Worm (Caenorhabditis elegans) whole organism, young adult: ENCODE results near the gene nac-1.

Source experiments
- B0035.1 ChIP-seq: sonication (generic microtip); optimal IDR thresholded peaks from 2 replicates; lab custom pipeline; 2016; ENCODE audit warnings: missing genetic modification characterization, mild to moderate bottlenecking, missing compliant biosample characterization, missing genotype, missing genetic modification reagents
- T07F8.4 ChIP-seq: sonication (generic microtip); optimal IDR thresholded peaks from 2 replicates; lab custom pipeline; 2016; ENCODE audit warnings: mild to moderate bottlenecking, missing genetic modification characterization, moderate library complexity, missing compliant biosample characterization
- Y53F4B.3 ChIP-seq: fragments of 200-800 bp; sonication (Bioruptor generic); IDR thresholded peaks from 2 replicates; pipeline ENCODE4 v1.3.6; 2022; ENCODE audit warnings: missing genetic modification reagents, missing genetic modification characterization, missing compliant biosample characterization
- Y56A3A.18 ChIP-seq: fragments of 200-800 bp; sonication (Bioruptor generic); IDR thresholded peaks from 2 replicates; pipeline ENCODE4 v1.3.6; 2022; ENCODE audit warnings: missing genetic modification reagents, missing genetic modification characterization, missing compliant biosample characterization
- ZK185.1 ChIP-seq: sonication (generic microtip); optimal IDR thresholded peaks from 2 replicates; lab custom pipeline; 2016; ENCODE audit warnings: mild to moderate bottlenecking, missing genetic modification characterization, missing compliant biosample characterization; ENCODE audit not compliant: poor library complexity, severe bottlenecking
- ama-1 ChIP-seq, 3 experiments: fragments of 150-350 bp in 1 of 3; sonication (generic microtip) in 2 of 3; optimal IDR thresholded peaks; 2 replicates each; lab custom pipeline; 2014 to 2018; ENCODE audit warnings: missing biosample characterization in 2 of 3, missing genetic modification characterization in 2 of 3, missing genetic modification reagents in 2 of 3
- ceh-40 ChIP-seq: fragments of 200-800 bp; sonication (Bioruptor generic); IDR thresholded peaks from 2 replicates; pipeline ENCODE4 v1.3.6; 2022; ENCODE audit warnings: missing genetic modification characterization, missing compliant biosample characterization
- ceh-58 ChIP-seq: fragments of 200-800 bp; sonication (Bioruptor generic); IDR thresholded peaks from 2 replicates; pipeline ENCODE4 v1.3.6; 2022; ENCODE audit warnings: missing genetic modification characterization, missing compliant biosample characterization
- ceh-79 ChIP-seq: sonication (generic microtip); optimal IDR thresholded peaks from 2 replicates; lab custom pipeline; 2017; ENCODE audit warnings: mild to moderate bottlenecking, missing genetic modification characterization, missing compliant biosample characterization
- chd-7 ChIP-seq: sonication (generic microtip); optimal IDR thresholded peaks from 2 replicates; lab custom pipeline; 2016; ENCODE audit warnings: mild to moderate bottlenecking, missing genetic modification characterization, moderate library complexity, missing compliant biosample characterization
- dox-1 ChIP-seq: fragments of 200-800 bp; sonication (Bioruptor generic); IDR thresholded peaks from 2 replicates; pipeline ENCODE4 v1.3.6; 2022; ENCODE audit warnings: missing genetic modification reagents, missing genetic modification characterization, missing compliant biosample characterization
- dpl-1 ChIP-seq: fragments of 150-350 bp; optimal IDR thresholded peaks from 2 replicates; lab custom pipeline; 2014; ENCODE audit warnings: missing biosample characterization, missing genetic modification reagents, missing genetic modification characterization
- efl-1 ChIP-seq: fragments of 150-350 bp; optimal IDR thresholded peaks from 2 replicates; lab custom pipeline; 2014; ENCODE audit warnings: missing biosample characterization, missing genetic modification reagents, missing genetic modification characterization
- egrh-3 ChIP-seq: fragments of 200-800 bp; sonication (Bioruptor generic); IDR thresholded peaks from 2 replicates; pipeline ENCODE4 v1.3.6; 2022; ENCODE audit warnings: missing genetic modification reagents, missing genetic modification characterization, missing compliant biosample characterization
- ets-4 ChIP-seq: fragments of 200-800 bp; sonication (Bioruptor generic); optimal IDR thresholded peaks from 2 replicates; lab custom pipeline; 2018; ENCODE audit warnings: mild to moderate bottlenecking, missing genetic modification characterization, missing compliant biosample characterization
- gei-17 ChIP-seq: fragments of 200-800 bp; sonication (Bioruptor generic); optimal IDR thresholded peaks from 2 replicates; lab custom pipeline; 2018; ENCODE audit warnings: mild to moderate bottlenecking, missing genetic modification characterization, missing compliant biosample characterization
- hlh-26 ChIP-seq: fragments of 200-800 bp; sonication (Bioruptor generic); conservative IDR thresholded peaks from 2 replicates; pipeline ENCODE4 v1.3.6; 2022; ENCODE audit warnings: missing genetic modification reagents, missing genetic modification characterization, missing compliant biosample characterization
- hmg-1.2 ChIP-seq: fragments of 200-800 bp; sonication (Bioruptor generic); IDR thresholded peaks from 2 replicates; pipeline ENCODE4 v1.3.6; 2022; ENCODE audit warnings: missing genetic modification reagents, missing genetic modification characterization, missing compliant biosample characterization
- hsf-1 ChIP-seq: fragments of 200-800 bp; sonication (Bioruptor generic); IDR thresholded peaks from 2 replicates; pipeline ENCODE4 v1.3.6; 2022; ENCODE audit warnings: missing genetic modification reagents, missing genetic modification characterization, missing compliant biosample characterization
- lsy-27 ChIP-seq: sonication (generic microtip); optimal IDR thresholded peaks from 2 replicates; lab custom pipeline; 2017; ENCODE audit warnings: missing genetic modification characterization, mild to moderate bottlenecking, missing compliant biosample characterization, antibody characterized with exemption, missing genotype, borderline replicate concordance; ENCODE audit not compliant: insufficient read depth
- madf-6 ChIP-seq: fragments of 200-800 bp; sonication (Bioruptor generic); IDR thresholded peaks from 2 replicates; pipeline ENCODE4 v1.3.6; 2022; ENCODE audit warnings: missing genetic modification reagents, missing genetic modification characterization, missing compliant biosample characterization
- madf-8 ChIP-seq: fragments of 200-800 bp; sonication (Bioruptor generic); conservative IDR thresholded peaks from 2 replicates; pipeline ENCODE4 v1.3.6; 2022; ENCODE audit warnings: missing genetic modification reagents, missing genetic modification characterization, missing compliant biosample characterization
- mcd-1 ChIP-seq: fragments of 200-800 bp; sonication (Bioruptor generic); IDR thresholded peaks from 2 replicates; pipeline ENCODE4 v1.3.6; 2022; ENCODE audit warnings: missing genetic modification reagents, missing genetic modification characterization, missing compliant biosample characterization
- mel-28 ChIP-seq: sonication (generic microtip); optimal IDR thresholded peaks from 2 replicates; lab custom pipeline; 2016; ENCODE audit warnings: borderline replicate concordance, mild to moderate bottlenecking, missing genetic modification characterization, missing compliant biosample characterization
- nfyb-1 ChIP-seq: fragments of 200-800 bp; sonication (Bioruptor generic); IDR thresholded peaks from 2 replicates; pipeline ENCODE4 v1.3.6; 2022; ENCODE audit warnings: missing genetic modification reagents, missing genetic modification characterization, missing compliant biosample characterization
- nhr-80 ChIP-seq: sonication (generic microtip); optimal IDR thresholded peaks from 2 replicates; lab custom pipeline; 2016; ENCODE audit warnings: missing genetic modification characterization, missing compliant biosample characterization
- nhr-90 ChIP-seq: sonication (generic microtip); optimal IDR thresholded peaks from 2 replicates; lab custom pipeline; 2016; ENCODE audit warnings: missing genotype, mild to moderate bottlenecking, missing genetic modification characterization, missing compliant biosample characterization
- rcor-1 ChIP-seq: fragments of 200-800 bp; sonication (Bioruptor generic); IDR thresholded peaks from 2 replicates; pipeline ENCODE4 v1.3.6; 2022; ENCODE audit warnings: missing genetic modification reagents, missing genetic modification characterization, missing compliant biosample characterization
- snpc-1.1 ChIP-seq: sonication (generic microtip); optimal IDR thresholded peaks from 2 replicates; lab custom pipeline; 2017; ENCODE audit warnings: missing genetic modification characterization, mild to moderate bottlenecking, missing compliant biosample characterization, antibody characterized with exemption, moderate library complexity, missing genotype, missing genetic modification reagents; ENCODE audit not compliant: insufficient read depth
- snpc-3.4 ChIP-seq: sonication (generic microtip); optimal IDR thresholded peaks from 2 replicates; lab custom pipeline; 2017; ENCODE audit warnings: missing genetic modification characterization, mild to moderate bottlenecking, missing compliant biosample characterization, antibody characterized with exemption, moderate library complexity, missing genotype, missing genetic modification reagents
- tbx-9 ChIP-seq: sonication (generic microtip); optimal IDR thresholded peaks from 2 replicates; lab custom pipeline; 2016; ENCODE audit warnings: borderline replicate concordance, missing genetic modification characterization, inconsistent platforms, missing compliant biosample characterization
- xnd-1 ChIP-seq: sonication (generic microtip); optimal IDR thresholded peaks from 2 replicates; lab custom pipeline; 2016; ENCODE audit warnings: missing genotype, missing genetic modification reagents, missing genetic modification characterization, missing compliant biosample characterization
- zfh-2 ChIP-seq: fragments of 200-800 bp; sonication (Bioruptor generic); conservative IDR thresholded peaks from 2 replicates; pipeline ENCODE4 v1.3.6; 2022; ENCODE audit warnings: missing genetic modification reagents, missing genetic modification characterization, missing compliant biosample characterization
- zim-3 ChIP-seq: sonication (generic microtip); optimal IDR thresholded peaks from 2 replicates; lab custom pipeline; 2017; ENCODE audit warnings: mild to moderate bottlenecking, missing genetic modification characterization, moderate library complexity, missing compliant biosample characterization
- ztf-25 ChIP-seq: fragments of 200-800 bp; sonication (Bioruptor generic); IDR thresholded peaks from 2 replicates; pipeline ENCODE4 v1.3.6; 2022; ENCODE audit warnings: missing genetic modification reagents, missing genetic modification characterization, missing compliant biosample characterization
- ztf-28 ChIP-seq: fragments of 200-800 bp; sonication (Bioruptor generic); IDR thresholded peaks from 2 replicates; pipeline ENCODE4 v1.3.6; 2022; ENCODE audit warnings: missing genetic modification reagents, missing genetic modification characterization, missing compliant biosample characterization
- ztf-3 ChIP-seq: fragments of 200-800 bp; sonication (Bioruptor generic); optimal IDR thresholded peaks from 2 replicates; lab custom pipeline; 2018; ENCODE audit warnings: mild to moderate bottlenecking, missing genetic modification characterization, missing compliant biosample characterization

nac-1 gene

DNA sequence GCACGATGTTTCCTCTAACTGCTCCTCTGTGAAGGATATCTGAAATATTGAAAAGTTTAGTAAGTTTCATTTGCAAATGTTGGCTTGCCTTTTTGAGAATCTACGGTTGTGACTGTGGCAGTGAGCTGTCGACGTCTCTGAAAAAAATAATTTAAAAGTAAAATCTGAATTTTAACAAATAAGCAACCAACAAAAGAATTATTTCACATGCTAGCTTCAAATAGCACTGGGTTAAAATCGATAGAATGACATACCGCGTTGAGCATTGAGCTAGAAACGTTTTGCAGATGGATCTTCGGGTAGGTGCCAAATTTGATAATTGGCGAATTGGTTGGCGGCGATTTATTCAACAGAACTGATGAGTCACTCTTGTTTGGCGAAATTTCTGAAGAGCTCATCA, 23.2 kb upstream of the nac-1 start, which contains the start of gene F31F6.2:
TSS of gene F31F6.2 (minus strand) at position 101 of the 400 bp plus-strand sequence.
- TF ChIP-seq gei-17, result no peak
- no peak for TF ChIP-seq ztf-3 (GFP tag; lab: Kevin White, UChicago)
- no peak for TF ChIP-seq ceh-40 (GFP tag; lab: Robert Waterston, UW)

DNA sequence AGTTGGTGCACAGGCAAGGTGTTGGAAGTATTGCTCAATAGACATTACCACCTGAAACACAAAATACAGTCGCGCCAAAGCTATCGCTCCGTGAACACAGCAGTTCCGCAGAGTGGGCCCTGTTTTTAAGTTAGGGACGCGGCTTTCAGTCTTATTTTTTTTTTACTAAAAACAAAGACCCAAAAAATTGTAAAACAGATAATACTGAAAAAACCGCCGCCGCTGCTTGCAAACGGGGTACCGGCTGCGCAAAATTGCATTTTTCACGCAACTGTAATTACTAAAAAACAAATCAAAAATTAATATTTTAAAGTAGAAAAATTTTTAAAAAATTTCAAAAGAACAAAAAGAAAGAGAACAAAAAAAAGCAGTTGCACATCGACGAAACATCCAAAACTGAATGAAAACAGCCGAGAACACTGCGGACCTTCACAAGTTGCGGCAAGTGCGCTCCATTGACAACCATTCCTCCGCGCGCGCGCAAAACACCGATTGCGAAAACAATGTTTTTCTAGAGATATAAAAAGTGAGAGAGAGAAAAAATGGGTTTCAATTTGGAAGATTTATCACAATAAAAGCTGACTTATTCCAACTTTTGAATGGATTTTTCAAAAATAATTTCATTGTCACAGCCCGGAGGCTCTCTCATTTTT, 22.0 kb upstream of the nac-1 start, which contains the start of gene F31F6.3:
TSS of gene F31F6.3 (minus strand) at position 51 of the 653 bp plus-strand sequence.
- peak; percentile 38 for TF ChIP-seq dpl-1
- no peak for TF ChIP-seq chd-7 (tag; lab: Kevin White, UChicago)
- TF ChIP-seq madf-6 (GFP tag; lab: Robert Waterston, UW), result peak; percentile 65
- TF ChIP-seq ama-1 (optimal IDR thresholded peaks at IDR 0.05; lab: Kevin White, UChicago), result no peak
- no peak for TF ChIP-seq ama-1 (GFP tag; optimal IDR thresholded peaks at IDR 0.05; lab: Kevin White, UChicago)
- no peak for TF ChIP-seq ceh-79 (tag; lab: Kevin White, UChicago)
- TF ChIP-seq madf-8 (GFP tag; lab: Robert Waterston, UW), result 0 out of 2 replicates have a peak, but pooled peaks have one; percentile 8
- no peak for TF ChIP-seq xnd-1 (tag; lab: Kevin White, UChicago)
- TF ChIP-seq efl-1 (GFP tag; lab: Kevin White, UChicago), result peak; percentile 73
- peak; percentile 46 for TF ChIP-seq mcd-1 (GFP tag; lab: Robert Waterston, UW)
- no peak for TF ChIP-seq hmg-1.2
- no peak for TF ChIP-seq nhr-90

DNA sequence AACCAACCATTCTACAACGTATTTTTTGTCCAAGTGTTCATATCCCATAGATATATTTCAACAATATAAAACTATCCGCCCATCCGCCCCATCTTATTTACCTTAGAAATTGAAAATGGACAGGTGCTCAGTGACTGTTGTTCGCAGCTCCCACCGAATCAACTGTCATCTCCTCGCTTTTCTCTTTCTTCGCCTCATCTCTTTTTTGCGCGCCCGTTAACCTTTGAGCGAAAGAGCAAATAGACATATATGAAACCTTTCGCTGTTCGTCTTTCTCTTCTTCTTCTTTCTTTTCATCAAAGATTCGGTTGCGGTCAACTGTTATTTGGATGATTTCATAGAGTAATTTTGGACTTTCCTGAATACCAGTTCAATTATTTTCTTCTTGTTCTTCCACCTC, 19.3 kb upstream of the nac-1 start, which contains the start of gene sssh-1:
TSS of gene sssh-1 (plus strand) at position 301 of the 400 bp plus-strand sequence.
- TF ChIP-seq tbx-9 (tag; lab: Kevin White, UChicago) (no peak), hlh-26 (GFP tag; lab: Robert Waterston, UW) (no peak), ZK185.1 (tag; lab: Kevin White, UChicago) (no peak), B0035.1 (tag; lab: Kevin White, UChicago) (no peak), snpc-1.1 (tag; lab: Kevin White, UChicago) (no peak), ztf-25 (no peak), madf-6 (GFP tag; lab: Robert Waterston, UW) (no peak), ztf-3 (GFP tag; lab: Kevin White, UChicago) (no peak), ztf-28 (GFP tag; lab: Robert Waterston, UW) (no peak), ets-4 (GFP tag; lab: Kevin White, UChicago) (no peak), dox-1 (GFP tag; lab: Robert Waterston, UW) (no peak), zim-3 (tag; lab: Kevin White, UChicago) (no peak), mcd-1 (GFP tag; lab: Robert Waterston, UW) (no peak), Y53F4B.3 (GFP tag; lab: Robert Waterston, UW) (no peak), T07F8.4 (tag; lab: Kevin White, UChicago) (no peak), mel-28 (tag; lab: Kevin White, UChicago) (no peak), ceh-58 (GFP tag; lab: Robert Waterston, UW) (no peak)

DNA sequence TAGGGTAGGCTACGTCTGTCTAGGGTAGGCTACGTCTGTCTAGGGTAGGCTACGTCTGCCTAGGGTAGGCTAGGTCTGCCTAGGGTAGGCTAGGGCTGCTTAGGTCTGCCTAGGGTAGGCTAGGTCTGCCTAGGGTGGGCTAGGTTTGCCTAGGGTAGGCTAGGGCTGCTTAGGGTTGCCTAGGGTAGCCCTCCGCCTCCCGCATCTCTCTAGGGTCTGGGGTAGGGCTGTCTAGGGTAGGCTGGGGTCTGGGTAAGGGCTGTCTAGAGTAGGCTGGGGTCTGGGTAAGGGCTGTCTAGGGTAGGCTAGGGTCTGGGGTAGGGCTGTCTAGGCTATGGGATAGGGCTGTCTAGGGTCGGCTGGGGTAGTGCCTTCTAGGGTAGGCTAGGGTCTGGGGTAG, 17.3 kb upstream of the nac-1 start:
- TF ChIP-seq snpc-3.4 (no peak), nfyb-1 (0 out of 2 replicates have a peak, but pooled peaks have one; percentile 7), rcor-1 (GFP tag; lab: Robert Waterston, UW) (0 out of 2 replicates have a peak, but pooled peaks have one; percentile 26), egrh-3 (GFP tag; lab: Robert Waterston, UW) (peak; percentile 26; the same call in 1 of the 2 replicates), Y56A3A.18 (GFP tag; lab: Robert Waterston, UW) (peak; percentile 43; the same call in 1 of the 2 replicates), hsf-1 (0 out of 2 replicates have a peak, but pooled peaks have one; percentile 7), zfh-2 (GFP tag; lab: Robert Waterston, UW) (peak; percentile 64), lsy-27 (tag; lab: Kevin White, UChicago) (no peak), dox-1 (GFP tag; lab: Robert Waterston, UW) (0 out of 2 replicates have a peak, but pooled peaks have one; percentile 19), nhr-80 (no peak)
